Fruit fly (Drosophila melanogaster): Measurements from ENCODE around the gene Oseg2.

The Oseg2 gene

DNA sequence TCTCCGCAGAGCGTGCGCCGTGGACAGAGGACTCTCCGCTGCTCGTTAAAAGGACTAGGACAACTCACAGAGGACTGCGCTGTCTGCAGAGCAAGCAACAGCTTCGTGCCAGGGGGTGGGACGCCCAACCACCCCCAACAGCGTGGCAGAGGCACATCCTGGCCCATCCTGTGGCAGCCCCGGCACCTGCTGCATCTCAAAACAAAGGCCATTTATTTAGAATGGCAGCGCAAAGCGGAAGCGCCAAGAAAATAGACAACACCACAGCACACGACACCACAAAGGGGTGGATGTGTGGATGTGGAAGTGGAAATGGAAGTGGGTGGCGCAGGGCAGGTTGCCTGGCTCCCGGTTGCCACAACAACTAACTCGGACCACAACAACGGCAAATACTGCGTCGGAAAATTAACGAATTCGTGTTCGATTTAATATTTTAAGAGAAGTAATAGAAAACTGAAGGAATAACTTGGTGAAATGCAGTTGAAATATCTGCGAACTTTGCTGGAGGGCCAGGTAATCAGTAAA, at the start of gene Oseg2:
Gene Oseg2, plus strand, starts transcription at position 475 of the 525 bp plus-strand sequence.
- no peak for TF ChIP-seq psq (optimal IDR thresholded peaks at IDR 0.05)
- no peak for TF ChIP-seq ttk (optimal IDR thresholded peaks at IDR 0.05)
- no peak for TF ChIP-seq Myc (optimal IDR thresholded peaks at IDR 0.05)
- TF ChIP-seq insv (optimal IDR thresholded peaks at IDR 0.05): no peak
- TF ChIP-seq Sin3A (optimal IDR thresholded peaks at IDR 0.05): no peak
- no peak for TF ChIP-seq h (optimal IDR thresholded peaks at IDR 0.05)

DNA sequence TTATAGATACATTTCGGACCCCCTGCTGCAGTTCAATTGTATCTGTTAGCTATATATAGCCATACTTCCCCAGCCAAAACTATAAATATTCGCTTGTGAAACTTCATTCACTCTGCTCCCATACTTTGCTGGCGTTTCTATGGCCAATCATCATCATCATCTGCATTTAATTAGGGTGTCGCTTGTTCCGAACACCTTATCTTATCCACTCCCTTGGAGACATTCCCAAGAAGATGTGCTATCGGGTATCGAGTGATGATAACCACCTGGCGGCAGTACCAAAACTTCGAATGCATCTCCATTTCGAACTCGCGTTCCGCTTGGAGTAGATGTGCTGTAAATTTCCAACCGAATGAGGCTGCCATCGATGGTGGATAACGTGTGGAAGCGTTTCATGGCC, 43.8 kb upstream of the Oseg2 start, which contains the start of gene CG13810:
Gene CG13810, plus strand, starts transcription at position 301 of the 400 bp plus-strand sequence.
- no peak for TF ChIP-seq Sin3A (optimal IDR thresholded peaks at IDR 0.05)
- TF ChIP-seq psq (optimal IDR thresholded peaks at IDR 0.05): no peak
- TF ChIP-seq ttk (optimal IDR thresholded peaks at IDR 0.05): no peak
- TF ChIP-seq Myc (optimal IDR thresholded peaks at IDR 0.05): no peak
- TF ChIP-seq insv (optimal IDR thresholded peaks at IDR 0.05): no peak

DNA sequence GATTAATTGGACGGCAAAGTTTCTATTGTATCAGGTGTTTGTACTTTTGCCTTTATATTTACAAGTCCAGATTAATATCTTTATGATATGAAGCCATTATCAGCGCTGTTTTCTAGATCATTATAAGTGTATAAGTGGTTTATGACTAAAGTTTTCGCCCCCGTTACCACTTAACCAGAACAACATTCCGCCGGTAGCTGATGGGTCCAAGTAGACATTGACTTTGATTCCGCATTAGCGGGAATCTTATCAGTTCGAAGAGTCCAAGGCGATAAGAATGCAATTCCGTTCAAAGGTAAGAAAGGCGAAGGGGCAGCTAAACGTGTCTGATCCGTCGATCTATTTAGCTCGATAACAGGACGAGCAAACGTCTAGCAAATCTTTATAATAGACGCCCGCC, 37.9 kb upstream of the Oseg2 start:
- no peak for TF ChIP-seq insv (optimal IDR thresholded peaks at IDR 0.05)
- no peak for TF ChIP-seq psq (optimal IDR thresholded peaks at IDR 0.05)
- no peak for TF ChIP-seq Sin3A (optimal IDR thresholded peaks at IDR 0.05)
- TF ChIP-seq ttk (optimal IDR thresholded peaks at IDR 0.05): no peak
- TF ChIP-seq h (optimal IDR thresholded peaks at IDR 0.05): no peak
- no peak for TF ChIP-seq Myc (optimal IDR thresholded peaks at IDR 0.05)

DNA sequence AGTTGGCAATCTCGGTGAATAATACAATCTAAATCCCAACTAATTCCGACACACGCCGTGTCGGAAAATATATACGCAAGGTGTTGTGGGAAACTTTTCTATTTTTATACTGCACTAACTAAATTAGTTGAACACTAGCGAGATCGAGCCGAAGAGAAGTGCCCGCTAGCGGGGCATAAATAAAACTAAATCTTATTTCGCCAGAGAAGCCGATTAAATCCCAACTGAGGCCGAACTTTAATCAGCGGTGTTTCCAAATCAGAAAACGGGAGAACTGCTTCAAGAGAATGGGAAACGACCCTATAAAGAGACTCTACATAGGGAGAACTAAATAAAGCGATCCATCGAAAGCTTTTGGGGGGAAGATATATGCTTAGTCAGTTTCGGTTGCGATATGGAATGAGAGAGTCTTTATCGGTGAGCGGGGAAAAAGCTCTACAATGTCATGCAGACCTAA, 37.4 kb upstream of the Oseg2 start, which contains the start of gene CG5707:
Gene CG5707, minus strand, starts transcription at position 228 of the 457 bp plus-strand sequence.
- TF ChIP-seq Sin3A (optimal IDR thresholded peaks at IDR 0.05) (no peak), insv (optimal IDR thresholded peaks at IDR 0.05) (no peak), psq (optimal IDR thresholded peaks at IDR 0.05) (no peak), h (optimal IDR thresholded peaks at IDR 0.05) (no peak), ttk (optimal IDR thresholded peaks at IDR 0.05) (no peak), Myc (optimal IDR thresholded peaks at IDR 0.05) (no peak)

DNA sequence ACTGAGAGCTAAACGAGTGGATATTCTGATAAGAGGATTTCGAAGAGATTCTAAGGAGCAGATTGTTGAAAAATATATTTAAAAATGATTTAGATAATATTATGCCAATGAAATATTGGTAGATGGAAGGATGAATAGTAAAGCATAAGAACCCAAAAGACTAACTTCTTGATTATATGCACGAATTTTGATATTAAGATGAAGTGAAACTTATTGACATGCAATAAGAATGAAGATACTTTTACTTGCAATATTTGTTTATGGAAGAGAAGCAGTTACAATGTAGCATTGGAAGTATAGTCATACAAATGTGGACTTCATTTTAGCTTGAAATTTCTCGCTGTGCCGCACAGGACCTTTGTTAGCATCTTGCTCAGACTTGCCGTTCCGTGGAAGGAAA, 32.7 kb upstream of the Oseg2 start, which contains the start of gene CG8960:
Gene CG8960, plus strand, starts transcription at position 301 of the 400 bp plus-strand sequence.
- no peak for TF ChIP-seq Myc (optimal IDR thresholded peaks at IDR 0.05)
- TF ChIP-seq Sin3A (optimal IDR thresholded peaks at IDR 0.05): no peak
- TF ChIP-seq ttk (optimal IDR thresholded peaks at IDR 0.05): no peak
- TF ChIP-seq insv (optimal IDR thresholded peaks at IDR 0.05): no peak
- no peak for TF ChIP-seq h (optimal IDR thresholded peaks at IDR 0.05)
- TF ChIP-seq psq (optimal IDR thresholded peaks at IDR 0.05): no peak

DNA sequence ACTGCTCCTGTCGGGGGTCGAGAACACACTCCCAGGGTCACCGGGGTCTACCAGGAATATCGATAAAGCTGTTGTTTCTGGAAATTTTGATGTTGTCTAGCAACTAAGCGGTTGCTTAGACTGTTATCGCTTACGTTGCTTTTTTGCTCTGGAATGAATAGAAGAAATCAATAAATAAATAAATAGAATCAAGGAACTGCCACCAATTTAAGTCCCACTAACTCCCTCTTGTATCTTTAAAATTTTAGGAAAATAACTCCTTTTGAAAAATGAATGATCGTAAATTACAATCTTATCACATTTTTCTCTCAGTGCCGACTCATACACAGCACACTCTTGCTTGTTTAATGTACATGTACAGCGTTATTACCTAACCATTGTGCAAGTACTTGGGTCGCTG, 17.0 kb upstream of the Oseg2 start, which contains the start of gene CG15878:
Gene CG15878, minus strand, starts transcription at position 101 of the 400 bp plus-strand sequence.
- TF ChIP-seq psq (optimal IDR thresholded peaks at IDR 0.05) (no peak), Myc (optimal IDR thresholded peaks at IDR 0.05) (no peak), ttk (optimal IDR thresholded peaks at IDR 0.05) (no peak), h (optimal IDR thresholded peaks at IDR 0.05) (no peak), insv (optimal IDR thresholded peaks at IDR 0.05) (no peak)

DNA sequence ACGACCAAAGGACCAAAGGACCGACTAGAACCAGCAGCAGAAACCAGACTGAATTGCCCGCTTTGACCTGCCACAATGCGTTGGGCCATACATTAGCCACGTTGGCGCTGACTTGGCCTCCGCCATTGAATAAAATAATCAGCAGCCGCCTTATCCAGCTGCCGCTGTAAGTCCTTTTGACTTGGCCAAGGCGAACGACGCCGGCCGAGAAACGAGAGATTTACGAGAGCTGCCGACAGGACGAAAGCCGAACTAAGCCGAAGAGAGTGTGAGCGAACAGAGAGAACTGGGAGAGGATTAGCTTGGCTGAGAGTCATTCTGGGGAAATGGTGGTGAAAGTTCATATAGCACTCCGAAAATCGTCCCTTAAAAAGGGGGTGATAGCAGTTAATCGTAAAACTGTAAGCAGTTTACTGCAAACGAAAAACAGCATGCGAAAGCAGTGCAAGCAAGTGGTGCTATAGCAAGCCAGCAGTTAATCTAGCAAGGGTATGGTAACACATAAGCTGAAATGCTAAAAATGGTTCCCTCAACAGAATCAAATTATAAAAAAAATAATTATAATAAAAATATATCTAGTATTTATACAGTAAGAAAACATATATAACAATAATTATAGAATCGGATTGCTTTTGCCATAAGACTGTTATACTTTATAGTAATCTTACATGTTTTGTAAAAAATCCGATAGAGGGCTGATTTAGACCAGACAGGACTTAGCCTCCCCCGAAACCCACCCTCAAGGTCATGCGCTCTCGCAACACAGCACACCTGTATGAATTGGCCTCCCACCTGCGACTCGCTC, 877 bp upstream of the Oseg2 start:
- no peak for TF ChIP-seq insv (optimal IDR thresholded peaks at IDR 0.05)
- no peak for TF ChIP-seq ttk (optimal IDR thresholded peaks at IDR 0.05)
- no peak for TF ChIP-seq h (optimal IDR thresholded peaks at IDR 0.05)
- no peak for TF ChIP-seq Myc (optimal IDR thresholded peaks at IDR 0.05)
- no peak for TF ChIP-seq Sin3A (optimal IDR thresholded peaks at IDR 0.05)
- TF ChIP-seq psq (optimal IDR thresholded peaks at IDR 0.05): no peak

DNA sequence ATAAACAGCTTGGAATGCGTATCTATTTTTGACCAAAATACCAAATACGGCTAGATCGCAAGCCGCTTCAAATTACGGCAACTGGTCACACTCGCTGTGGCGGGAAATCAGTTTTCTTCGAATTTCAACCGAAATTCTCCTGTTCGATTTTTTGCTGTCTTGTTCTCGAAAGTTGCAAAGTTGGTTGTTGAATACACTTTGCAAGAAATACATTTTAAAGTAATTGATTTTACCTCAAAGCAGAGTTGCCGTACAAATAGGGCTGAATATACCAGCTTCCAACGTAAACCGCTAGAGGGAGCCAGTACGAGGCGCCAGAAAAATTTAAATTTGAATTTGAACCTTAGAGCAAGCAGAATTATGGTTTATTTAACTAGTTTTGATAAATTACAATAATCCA, 7.6 kb downstream of the Oseg2 start, which contains the start of gene CG9018:
Gene CG9018, minus strand, starts transcription at position 43 of the 400 bp plus-strand sequence.
- TF ChIP-seq Myc (optimal IDR thresholded peaks at IDR 0.05) (no peak), h (optimal IDR thresholded peaks at IDR 0.05) (no peak), Sin3A (optimal IDR thresholded peaks at IDR 0.05) (no peak), insv (optimal IDR thresholded peaks at IDR 0.05) (no peak), ttk (optimal IDR thresholded peaks at IDR 0.05) (no peak), psq (optimal IDR thresholded peaks at IDR 0.05) (no peak)

DNA sequence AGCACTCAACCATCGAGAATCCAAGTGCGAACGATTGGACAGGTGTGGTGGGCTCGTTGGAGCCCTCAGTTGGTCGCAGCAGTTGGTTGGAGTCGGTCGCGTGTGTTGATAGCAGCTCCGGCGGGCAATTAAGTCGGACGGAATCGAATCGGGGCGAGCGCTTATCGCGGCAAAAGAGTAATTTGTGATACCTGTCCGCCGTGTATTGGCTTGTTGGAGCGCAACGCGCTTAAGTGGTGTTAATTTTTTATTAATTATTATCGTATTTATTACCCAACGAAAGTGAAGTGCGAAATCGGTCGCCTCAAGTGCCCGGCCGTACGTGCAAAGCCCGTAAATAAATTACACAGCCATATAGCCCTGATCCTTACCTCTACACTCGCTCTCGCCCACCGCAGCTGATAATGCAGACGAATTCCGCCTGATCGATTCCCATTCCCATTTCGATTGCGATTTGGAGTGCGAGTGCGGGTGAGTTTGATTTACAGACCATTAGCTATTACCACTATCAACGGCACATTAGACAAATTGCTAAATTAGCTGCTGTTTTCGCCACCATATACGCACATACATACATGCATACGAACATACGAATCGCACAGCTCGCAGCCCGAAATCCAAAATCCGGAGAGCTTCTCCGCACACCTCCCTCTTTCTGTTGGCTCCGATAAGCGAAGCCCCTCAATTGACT, 8.2 kb downstream of the Oseg2 start, which contains the start of gene ACXD:
Gene ACXD, plus strand, starts transcription at position 66 of the 691 bp plus-strand sequence.
- no peak for TF ChIP-seq h (optimal IDR thresholded peaks at IDR 0.05)
- no peak for TF ChIP-seq Sin3A (optimal IDR thresholded peaks at IDR 0.05)
- TF ChIP-seq psq (optimal IDR thresholded peaks at IDR 0.05): no peak
- TF ChIP-seq insv (optimal IDR thresholded peaks at IDR 0.05): no peak
- no peak for TF ChIP-seq ttk (optimal IDR thresholded peaks at IDR 0.05)
- TF ChIP-seq Myc (optimal IDR thresholded peaks at IDR 0.05): no peak

DNA sequence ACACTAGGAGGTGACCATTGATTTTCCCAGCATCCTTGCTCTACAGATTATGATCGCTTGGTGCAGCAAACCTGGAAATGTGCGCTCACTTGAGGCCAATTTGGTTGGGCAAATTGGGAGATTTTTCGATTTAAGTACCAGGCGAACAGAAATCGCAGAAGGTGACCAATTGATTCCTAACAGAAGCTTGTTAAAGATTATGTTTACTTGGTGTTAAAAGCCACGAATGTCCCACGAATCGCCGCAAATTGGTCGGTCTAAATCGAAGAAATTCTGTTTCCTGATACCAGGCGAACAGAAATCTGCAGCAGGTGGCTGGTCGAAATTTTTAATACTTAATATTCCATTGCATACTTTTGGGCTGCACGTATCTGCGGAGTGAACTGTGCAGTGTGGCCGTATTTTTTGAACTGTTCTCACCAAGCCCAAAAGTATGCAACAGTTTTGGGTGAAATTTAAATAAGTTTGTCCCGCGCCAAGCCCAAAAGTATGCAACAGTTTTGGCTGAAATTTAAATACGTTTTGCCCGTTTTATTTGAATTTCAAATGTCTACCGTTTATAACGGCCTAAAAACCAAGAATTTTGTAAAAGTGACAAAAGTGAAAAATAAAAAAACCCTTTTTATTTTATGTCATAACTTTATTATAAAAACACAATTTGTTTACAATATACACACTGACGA, 14.5 kb downstream of the Oseg2 start, which contains the start of gene CG32301:
Gene CG32301, plus strand, starts transcription at position 633 of the 683 bp plus-strand sequence.
- TF ChIP-seq h (optimal IDR thresholded peaks at IDR 0.05): no peak
- TF ChIP-seq Sin3A (optimal IDR thresholded peaks at IDR 0.05): no peak
- TF ChIP-seq psq (optimal IDR thresholded peaks at IDR 0.05): no peak
- TF ChIP-seq ttk (optimal IDR thresholded peaks at IDR 0.05): no peak
- TF ChIP-seq Myc (optimal IDR thresholded peaks at IDR 0.05): no peak
- no peak for TF ChIP-seq insv (optimal IDR thresholded peaks at IDR 0.05)

DNA sequence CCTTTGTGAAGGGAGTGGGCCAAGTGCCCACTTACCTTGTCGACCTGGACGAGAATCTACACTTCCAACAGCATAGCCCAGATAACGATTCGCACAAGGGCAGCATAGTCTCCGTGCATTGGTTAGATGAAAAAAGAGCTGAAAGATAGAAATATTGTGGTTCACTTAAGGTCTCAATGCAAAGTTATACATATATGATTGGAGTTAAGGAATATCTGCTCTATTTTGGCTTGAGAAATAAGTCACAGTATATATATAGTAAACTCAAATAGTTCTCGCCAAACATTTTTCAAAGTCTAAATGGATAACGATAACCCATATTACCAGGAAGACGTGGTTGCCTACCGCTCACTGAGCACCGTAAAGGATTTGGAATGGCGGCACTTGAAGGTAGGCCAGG, 18.9 kb downstream of the Oseg2 start, which contains the start of gene CG32305:
Gene CG32305, plus strand, starts transcription at position 301 of the 400 bp plus-strand sequence.
- no peak for TF ChIP-seq insv (optimal IDR thresholded peaks at IDR 0.05)
- no peak for TF ChIP-seq h (optimal IDR thresholded peaks at IDR 0.05)
- no peak for TF ChIP-seq Myc (optimal IDR thresholded peaks at IDR 0.05)
- no peak for TF ChIP-seq psq (optimal IDR thresholded peaks at IDR 0.05)
- no peak for TF ChIP-seq ttk (optimal IDR thresholded peaks at IDR 0.05)
- no peak for TF ChIP-seq Sin3A (optimal IDR thresholded peaks at IDR 0.05)

All from Kc167 (cell line).